Worm (Caenorhabditis elegans) whole organism, late embryonic: ENCODE data around the gene K11H3.2.

Source experiments
- elt-4 ChIP-seq: sonication (generic microtip); optimal IDR thresholded peaks from 2 replicates; lab custom pipeline; 2016; ENCODE audit warnings: missing genetic modification characterization, missing compliant biosample characterization
- rnt-1 ChIP-seq: sonication (generic microtip); optimal IDR thresholded peaks from 2 replicates; lab custom pipeline; 2016; ENCODE audit warnings: missing genetic modification characterization, missing compliant biosample characterization

DNA sequence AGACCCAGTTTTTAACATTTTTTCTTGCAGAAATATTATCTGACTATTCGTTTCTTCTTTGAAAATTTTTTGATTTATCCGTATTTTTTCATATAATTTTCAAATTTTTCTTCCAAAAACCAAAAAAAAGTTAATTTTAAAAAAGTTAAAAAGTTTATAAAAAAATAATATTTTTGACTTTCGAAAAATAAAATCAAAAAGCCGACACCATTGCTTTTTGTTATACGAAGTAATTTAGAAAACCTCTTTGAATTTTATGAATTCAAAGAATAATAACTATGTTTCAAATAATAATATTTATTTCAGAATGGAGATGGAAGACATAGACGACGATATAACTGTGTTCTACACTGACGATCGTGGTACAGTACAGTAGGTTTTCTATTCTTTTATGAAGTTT is 11.3 kb upstream of the K11H3.2 start, which contains the start of gene K11H3.8:
- TF ChIP-seq rnt-1 (tag; lab: Kevin White, UChicago) (no peak), elt-4 (no peak)
